Fruit fly (Drosophila melanogaster) whole organism, pupa: Measurements from ENCODE around the gene CG7888.

Experiments used
- CG12605 ChIP-seq: fragments of 200-800 bp; sonication (Bioruptor generic); IDR thresholded peaks from 2 replicates; pipeline ENCODE4 v1.3.6; 2022; ENCODE audit warnings: missing biosample characterization, missing genetic modification characterization
- CG4496 ChIP-seq: fragments of 200-800 bp; sonication (Bioruptor generic); IDR thresholded peaks from 3 replicates; pipeline ENCODE4 v1.3.6; 2022; ENCODE audit warnings: missing biosample characterization, missing genetic modification characterization
- CG8159 ChIP-seq: fragments of 200-800 bp; sonication (Bioruptor generic); optimal IDR thresholded peaks from 3 replicates; lab custom pipeline; 2018; ENCODE audit warnings: missing biosample characterization, mild to moderate bottlenecking, missing genetic modification characterization, moderate library complexity
- CG8301 ChIP-seq: fragments of 200-800 bp; sonication (Bioruptor generic); optimal IDR thresholded peaks from 2 replicates; lab custom pipeline; 2018; ENCODE audit warnings: missing biosample characterization, mild to moderate bottlenecking, missing genetic modification characterization
- CG9948 ChIP-seq: fragments of 200-800 bp; sonication (Bioruptor generic); optimal IDR thresholded peaks from 2 replicates; lab custom pipeline; 2018; ENCODE audit warnings: missing biosample characterization, mild to moderate bottlenecking, missing genetic modification characterization, moderate library complexity
- D1 ChIP-seq: fragments of 200-800 bp; sonication (Bioruptor generic); optimal IDR thresholded peaks from 2 replicates; lab custom pipeline; 2018; ENCODE audit warnings: missing biosample characterization, mild to moderate bottlenecking, missing genetic modification characterization, moderate library complexity
- Ets98B ChIP-seq: fragments of 200-800 bp; sonication (Bioruptor generic); IDR thresholded peaks from 2 replicates; pipeline ENCODE4 v1.3.6; 2022; ENCODE audit warnings: missing biosample characterization, missing genetic modification characterization
- Snoo ChIP-seq: fragments of 200-800 bp; sonication (Bioruptor generic); optimal IDR thresholded peaks from 3 replicates; lab custom pipeline; 2017; ENCODE audit warnings: missing biosample characterization, mild to moderate bottlenecking, missing genetic modification characterization, inconsistent platforms
- fd96Ca ChIP-seq: fragments of 200-800 bp; sonication (Bioruptor generic); IDR thresholded peaks from 3 replicates; pipeline ENCODE4 v1.3.6; 2022; ENCODE audit warnings: missing biosample characterization, missing genetic modification characterization

DNA sequence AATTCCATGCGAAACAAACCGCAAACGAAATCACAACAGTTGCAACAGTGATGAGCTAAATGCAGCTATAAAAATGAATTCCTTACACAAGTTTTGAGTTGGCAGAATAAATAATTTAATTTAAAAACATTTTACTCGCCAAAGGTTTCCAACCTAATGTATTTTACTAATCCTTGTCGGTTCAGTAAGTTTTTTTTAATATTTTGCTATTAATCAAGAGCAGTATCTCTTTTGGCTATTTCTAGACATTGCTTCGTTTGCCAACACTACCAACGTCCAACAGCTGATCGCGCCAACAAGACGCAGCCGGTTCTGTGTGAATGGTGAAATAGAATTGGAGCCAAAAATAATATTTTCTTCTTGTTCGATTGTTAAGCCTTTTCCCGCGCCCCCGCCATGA lies 10.9 kb downstream of the CG7888 start, which contains the start of the genes CG32075, CG45101 and SuUR:
- peak; percentile 74 for TF ChIP-seq CG9948 (tag; lab: Kevin White, UChicago)
- no peak for TF ChIP-seq CG12605 (GFP tag; lab: Robert Waterston, UW)
- peak; percentile 70 for TF ChIP-seq CG8301
- peak; percentile 76 for TF ChIP-seq Snoo (tag; lab: Kevin White, UChicago)
- TF ChIP-seq D1: no peak
- TF ChIP-seq fd96Ca (GFP tag; lab: Robert Waterston, UW): peak; percentile 52; the same call in 2 of the 3 replicates
- peak; percentile 52 for TF ChIP-seq CG8159 (tag; lab: Kevin White, UChicago)
- peak; percentile 77 for TF ChIP-seq Ets98B (GFP tag; lab: Robert Waterston, UW)
- TF ChIP-seq CG4496: peak; percentile 83
